Worm (Caenorhabditis elegans) whole organism, young adult: ENCODE measurements around the gene R02F2.1.
A peak's percentile ranks its signal among the peaks of the same experiment; 100 is the strongest.

Experiments
- C17E4.6 ChIP-seq: fragments of 200-800 bp; sonication (Bioruptor generic); IDR thresholded peaks from 2 replicates; pipeline ENCODE4 v1.3.6; 2022; ENCODE audit warnings: missing genetic modification reagents, missing genetic modification characterization, missing compliant biosample characterization
- F33H1.4 ChIP-seq: fragments of 200-800 bp; sonication (Bioruptor generic); IDR thresholded peaks from 2 replicates; pipeline ENCODE4 v1.3.6; 2022; ENCODE audit warnings: missing genetic modification reagents, missing genetic modification characterization, missing compliant biosample characterization
- F55B11.4 ChIP-seq: sonication (generic microtip); optimal IDR thresholded peaks from 2 replicates; lab custom pipeline; 2016; ENCODE audit warnings: missing compliant biosample characterization, missing genetic modification characterization, borderline replicate concordance; ENCODE audit not compliant: insufficient read depth
- F57A8.1 ChIP-seq: fragments of 200-800 bp; sonication (Bioruptor generic); optimal IDR thresholded peaks from 2 replicates; lab custom pipeline; 2018; ENCODE audit warnings: mild to moderate bottlenecking, missing genetic modification characterization, moderate library complexity, missing compliant biosample characterization
- K11D2.4 ChIP-seq: fragments of 200-800 bp; sonication (Bioruptor generic); IDR thresholded peaks from 2 replicates; pipeline ENCODE4 v1.3.6; 2022; ENCODE audit warnings: missing genetic modification reagents, missing genetic modification characterization, missing compliant biosample characterization
- K12H6.12 ChIP-seq: fragments of 200-800 bp; sonication (Bioruptor generic); optimal IDR thresholded peaks from 2 replicates; lab custom pipeline; 2018; ENCODE audit warnings: mild to moderate bottlenecking, missing genetic modification characterization, missing compliant biosample characterization
- T07F8.4 ChIP-seq: sonication (generic microtip); optimal IDR thresholded peaks from 2 replicates; lab custom pipeline; 2016; ENCODE audit warnings: mild to moderate bottlenecking, missing genetic modification characterization, moderate library complexity, missing compliant biosample characterization
- Y53F4B.3 ChIP-seq: fragments of 200-800 bp; sonication (Bioruptor generic); IDR thresholded peaks from 2 replicates; pipeline ENCODE4 v1.3.6; 2022; ENCODE audit warnings: missing genetic modification reagents, missing genetic modification characterization, missing compliant biosample characterization
- Y56A3A.18 ChIP-seq: fragments of 200-800 bp; sonication (Bioruptor generic); IDR thresholded peaks from 2 replicates; pipeline ENCODE4 v1.3.6; 2022; ENCODE audit warnings: missing genetic modification reagents, missing genetic modification characterization, missing compliant biosample characterization
- athp-1 ChIP-seq: sonication (generic microtip); optimal IDR thresholded peaks from 2 replicates; lab custom pipeline; 2017; ENCODE audit warnings: mild to moderate bottlenecking, missing genetic modification characterization, missing compliant biosample characterization
- attf-5 ChIP-seq: fragments of 200-800 bp; sonication (Bioruptor generic); optimal IDR thresholded peaks from 2 replicates; lab custom pipeline; 2018; ENCODE audit warnings: mild to moderate bottlenecking, missing genetic modification characterization, missing compliant biosample characterization
- bed-1 ChIP-seq: fragments of 200-800 bp; sonication (Bioruptor generic); IDR thresholded peaks from 2 replicates; pipeline ENCODE4 v1.3.6; 2022; ENCODE audit warnings: missing genetic modification reagents, missing genetic modification characterization, missing compliant biosample characterization
- ccch-3 ChIP-seq: fragments of 200-800 bp; sonication (Bioruptor generic); optimal IDR thresholded peaks from 2 replicates; lab custom pipeline; 2018; ENCODE audit warnings: mild to moderate bottlenecking, missing genetic modification characterization, missing compliant biosample characterization
- ceh-27 ChIP-seq: fragments of 200-800 bp; sonication (Bioruptor generic); optimal IDR thresholded peaks from 2 replicates; lab custom pipeline; 2018; ENCODE audit warnings: mild to moderate bottlenecking, missing genetic modification characterization, moderate library complexity, missing compliant biosample characterization
- ceh-79 ChIP-seq: sonication (generic microtip); optimal IDR thresholded peaks from 2 replicates; lab custom pipeline; 2017; ENCODE audit warnings: mild to moderate bottlenecking, missing genetic modification characterization, missing compliant biosample characterization
- ceh-91 ChIP-seq: fragments of 200-800 bp; sonication (Bioruptor generic); IDR thresholded peaks from 2 replicates; pipeline ENCODE4 v1.3.6; 2022; ENCODE audit warnings: missing genetic modification reagents, missing genetic modification characterization, missing compliant biosample characterization
- dpff-1 ChIP-seq: sonication (generic microtip); optimal IDR thresholded peaks from 2 replicates; lab custom pipeline; 2017; ENCODE audit warnings: mild to moderate bottlenecking, missing genetic modification characterization, missing compliant biosample characterization
- dpl-1 ChIP-seq: fragments of 150-350 bp; optimal IDR thresholded peaks from 2 replicates; lab custom pipeline; 2014; ENCODE audit warnings: missing biosample characterization, missing genetic modification reagents, missing genetic modification characterization
- efl-1 ChIP-seq: fragments of 150-350 bp; optimal IDR thresholded peaks from 2 replicates; lab custom pipeline; 2014; ENCODE audit warnings: missing biosample characterization, missing genetic modification reagents, missing genetic modification characterization
- egl-44 ChIP-seq: fragments of 200-800 bp; sonication (Bioruptor generic); IDR thresholded peaks from 2 replicates; pipeline ENCODE4 v1.3.6; 2022; ENCODE audit warnings: missing genetic modification reagents, missing genetic modification characterization, missing compliant biosample characterization
- ets-4 ChIP-seq: fragments of 200-800 bp; sonication (Bioruptor generic); optimal IDR thresholded peaks from 2 replicates; lab custom pipeline; 2018; ENCODE audit warnings: mild to moderate bottlenecking, missing genetic modification characterization, missing compliant biosample characterization
- him-1 ChIP-seq: sonication (generic microtip); optimal IDR thresholded peaks from 2 replicates; lab custom pipeline; 2016; ENCODE audit warnings: missing genotype, missing genetic modification reagents, missing genetic modification characterization, missing compliant biosample characterization
- hlh-26 ChIP-seq: fragments of 200-800 bp; sonication (Bioruptor generic); conservative IDR thresholded peaks from 2 replicates; pipeline ENCODE4 v1.3.6; 2022; ENCODE audit warnings: missing genetic modification reagents, missing genetic modification characterization, missing compliant biosample characterization
- hmg-20 ChIP-seq: fragments of 200-800 bp; sonication (Bioruptor generic); IDR thresholded peaks from 2 replicates; pipeline ENCODE4 v1.3.6; 2022; ENCODE audit warnings: missing genetic modification reagents, missing genetic modification characterization, missing compliant biosample characterization
- hrde-1 ChIP-seq: sonication (generic microtip); optimal IDR thresholded peaks from 2 replicates; lab custom pipeline; 2016; ENCODE audit warnings: missing genetic modification characterization, mild to moderate bottlenecking, missing compliant biosample characterization, moderate library complexity, missing genotype, missing genetic modification reagents, borderline replicate concordance
- let-526 ChIP-seq: fragments of 200-800 bp; sonication (Bioruptor generic); IDR thresholded peaks from 2 replicates; pipeline ENCODE4 v1.3.6; 2022; ENCODE audit warnings: missing genetic modification reagents, missing genetic modification characterization, missing compliant biosample characterization
- let-607 ChIP-seq, 2 experiments: fragments of 200-800 bp in 1 of 2; sonication (Bioruptor generic) in 1 of 2; sonication (generic microtip) in 1 of 2; optimal IDR thresholded peaks; 2 replicates each; lab custom pipeline; 2016 to 2018; ENCODE audit warnings: mild to moderate bottlenecking in 2 of 2, missing compliant biosample characterization in 2 of 2, missing genetic modification characterization in 2 of 2, moderate library complexity in 2 of 2, missing genotype in 1 of 2
- lin-40 ChIP-seq: sonication (generic microtip); optimal IDR thresholded peaks from 2 replicates; lab custom pipeline; 2016; ENCODE audit warnings: missing genetic modification characterization, mild to moderate bottlenecking, missing compliant biosample characterization, missing genotype, missing genetic modification reagents
- lsy-27 ChIP-seq: sonication (generic microtip); optimal IDR thresholded peaks from 2 replicates; lab custom pipeline; 2017; ENCODE audit warnings: missing genetic modification characterization, mild to moderate bottlenecking, missing compliant biosample characterization, antibody characterized with exemption, missing genotype, borderline replicate concordance; ENCODE audit not compliant: insufficient read depth
- madf-3 ChIP-seq: fragments of 200-800 bp; sonication (Bioruptor generic); IDR thresholded peaks from 2 replicates; pipeline ENCODE4 v1.3.6; 2022; ENCODE audit warnings: missing genetic modification reagents, missing genetic modification characterization, missing compliant biosample characterization
- mcd-1 ChIP-seq: fragments of 200-800 bp; sonication (Bioruptor generic); IDR thresholded peaks from 2 replicates; pipeline ENCODE4 v1.3.6; 2022; ENCODE audit warnings: missing genetic modification reagents, missing genetic modification characterization, missing compliant biosample characterization
- mes-4 ChIP-seq: sonication (generic microtip); optimal IDR thresholded peaks from 2 replicates; lab custom pipeline; 2016; ENCODE audit warnings: missing genotype, missing genetic modification characterization, missing compliant biosample characterization
- mxl-1 ChIP-seq: sonication (generic microtip); optimal IDR thresholded peaks from 2 replicates; lab custom pipeline; 2016; ENCODE audit warnings: missing genetic modification characterization, missing compliant biosample characterization
- nhr-120 ChIP-seq: fragments of 200-800 bp; sonication (Bioruptor generic); IDR thresholded peaks from 2 replicates; pipeline ENCODE4 v1.3.6; 2022; ENCODE audit warnings: missing genetic modification characterization, missing compliant biosample characterization
- nhr-179 ChIP-seq: sonication (generic microtip); optimal IDR thresholded peaks from 2 replicates; lab custom pipeline; 2016; ENCODE audit warnings: mild to moderate bottlenecking, missing genetic modification characterization, missing compliant biosample characterization
- nhr-90 ChIP-seq: sonication (generic microtip); optimal IDR thresholded peaks from 2 replicates; lab custom pipeline; 2016; ENCODE audit warnings: missing genotype, mild to moderate bottlenecking, missing genetic modification characterization, missing compliant biosample characterization
- repo-1 ChIP-seq: sonication (generic microtip); optimal IDR thresholded peaks from 2 replicates; lab custom pipeline; 2017; ENCODE audit warnings: mild to moderate bottlenecking, missing genetic modification characterization, missing compliant biosample characterization
- sea-2 ChIP-seq: fragments of 200-800 bp; sonication (Bioruptor generic); IDR thresholded peaks from 2 replicates; pipeline ENCODE4 v1.3.6; 2022; ENCODE audit warnings: missing genetic modification characterization, missing compliant biosample characterization
- snpc-1.1 ChIP-seq: sonication (generic microtip); optimal IDR thresholded peaks from 2 replicates; lab custom pipeline; 2017; ENCODE audit warnings: missing genetic modification characterization, mild to moderate bottlenecking, missing compliant biosample characterization, antibody characterized with exemption, moderate library complexity, missing genotype, missing genetic modification reagents; ENCODE audit not compliant: insufficient read depth
- snpc-1.3 ChIP-seq: sonication (generic microtip); optimal IDR thresholded peaks from 2 replicates; lab custom pipeline; 2017; ENCODE audit warnings: missing genetic modification characterization, mild to moderate bottlenecking, missing compliant biosample characterization, antibody characterized with exemption, moderate library complexity, missing genotype, missing genetic modification reagents; ENCODE audit not compliant: insufficient read depth
- snpc-4 ChIP-seq, 5 experiments: fragments of 150-350 bp in 1 of 5; sonication (generic microtip) in 4 of 5; optimal IDR thresholded peaks; 2 replicates each; lab custom pipeline; 2014 to 2018; ENCODE audit warnings: missing genetic modification characterization in 5 of 5, missing biosample characterization in 3 of 5, antibody characterized with exemption in 2 of 5, mild to moderate bottlenecking in 2 of 5, missing compliant biosample characterization in 2 of 5, missing genotype in 2 of 5, moderate library complexity in 2 of 5, missing genetic modification reagents in 1 of 5
- tbx-9 ChIP-seq: sonication (generic microtip); optimal IDR thresholded peaks from 2 replicates; lab custom pipeline; 2016; ENCODE audit warnings: borderline replicate concordance, missing genetic modification characterization, inconsistent platforms, missing compliant biosample characterization
- unc-62 ChIP-seq: fragments of 150-350 bp; optimal IDR thresholded peaks from 2 replicates; lab custom pipeline; 2014; ENCODE audit warnings: missing biosample characterization, missing genetic modification reagents, missing genetic modification characterization
- zfh-2 ChIP-seq: fragments of 200-800 bp; sonication (Bioruptor generic); conservative IDR thresholded peaks from 2 replicates; pipeline ENCODE4 v1.3.6; 2022; ENCODE audit warnings: missing genetic modification reagents, missing genetic modification characterization, missing compliant biosample characterization
- ztf-26 ChIP-seq: sonication (generic microtip); optimal IDR thresholded peaks from 2 replicates; lab custom pipeline; 2017; ENCODE audit warnings: missing genetic modification characterization, missing compliant biosample characterization

Gene R02F2.1

ce11 chrIII:5553098-5553497 is 51.4 kb downstream of the R02F2.1 start (continued):
- TF ChIP-seq snpc-4 (GFP tag; optimal IDR thresholded peaks at IDR 0.05; lab: Kevin White, UChicago): no peak
- no peak for TF ChIP-seq snpc-4 (tag; optimal IDR thresholded peaks at IDR 0.05; lab: Kevin White, UChicago)
- no peak for TF ChIP-seq mes-4
- TF ChIP-seq T07F8.4 (tag; lab: Kevin White, UChicago): no peak
- TF ChIP-seq ceh-79: no peak
- TF ChIP-seq tbx-9 (tag; lab: Kevin White, UChicago): no peak
- no peak for TF ChIP-seq madf-3
- no peak for TF ChIP-seq snpc-1.3 (tag; lab: Kevin White, UChicago)
- no peak for TF ChIP-seq sea-2 (GFP tag; lab: Robert Waterston, UW)
- TF ChIP-seq nhr-90 (tag; lab: Kevin White, UChicago): peak; percentile 53
- TF ChIP-seq hrde-1 (tag; lab: Kevin White, UChicago): no peak
- TF ChIP-seq dpl-1: no peak
- no peak for TF ChIP-seq athp-1 (tag; lab: Kevin White, UChicago)
- no peak for TF ChIP-seq nhr-120 (GFP tag; lab: Robert Waterston, UW)
- no peak for TF ChIP-seq nhr-179
- no peak for TF ChIP-seq Y56A3A.18 (GFP tag; lab: Robert Waterston, UW)
- no peak for TF ChIP-seq Y53F4B.3
- no peak for TF ChIP-seq him-1 (tag; lab: Kevin White, UChicago)
- no peak for TF ChIP-seq K11D2.4
- TF ChIP-seq repo-1 (tag; lab: Kevin White, UChicago): peak; percentile 19
- no peak for TF ChIP-seq ccch-3
- TF ChIP-seq dpff-1: no peak
- peak; percentile 26 for TF ChIP-seq lin-40 (tag; lab: Kevin White, UChicago)
- no peak for TF ChIP-seq ztf-26 (tag; lab: Kevin White, UChicago)
- no peak for TF ChIP-seq C17E4.6
- TF ChIP-seq mcd-1 (GFP tag; lab: Robert Waterston, UW): peak; percentile 23; the same call in 1 of the 2 replicates
- peak; percentile 90 for TF ChIP-seq unc-62 (GFP tag; lab: Kevin White, UChicago)
- TF ChIP-seq efl-1 (GFP tag; lab: Kevin White, UChicago): no peak
- TF ChIP-seq bed-1 (GFP tag; lab: Robert Waterston, UW): no peak
- TF ChIP-seq zfh-2 (GFP tag; lab: Robert Waterston, UW): no peak
- no peak for TF ChIP-seq F33H1.4 (GFP tag; lab: Robert Waterston, UW)

DNA sequence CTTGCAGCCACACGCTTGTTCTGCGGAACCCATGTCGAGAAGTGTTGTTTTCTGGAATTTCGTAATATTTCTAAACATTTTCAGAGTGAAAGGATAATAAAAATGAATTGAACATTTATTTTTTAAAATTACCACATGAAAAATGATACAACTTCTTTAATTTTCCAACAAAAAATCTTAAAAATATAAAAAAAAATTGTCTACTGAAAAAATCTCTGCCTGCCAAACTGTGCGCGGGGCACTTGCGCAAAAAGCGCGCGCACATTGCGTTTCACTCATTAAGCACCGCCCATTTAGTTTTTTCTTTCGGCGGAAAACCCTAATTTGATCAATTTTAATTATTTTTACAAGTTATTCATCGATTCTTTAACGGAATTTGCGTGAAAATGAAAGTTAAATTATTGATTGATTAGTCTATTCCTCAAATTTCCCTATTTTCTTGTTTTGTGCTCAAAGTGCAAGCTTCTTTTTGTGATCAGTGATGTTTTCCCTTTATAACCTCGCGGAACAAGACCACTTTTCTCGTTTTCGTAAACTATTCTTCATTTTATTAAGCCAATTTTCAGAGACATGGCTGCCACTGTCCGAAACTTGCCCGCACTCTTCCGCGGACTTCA is 53.3 kb downstream of the R02F2.1 start, which contains the start of the genes nmad-1 and hach-1:
Gene nmad-1 (minus strand): TSS at position 51 of the 617 bp plus-strand sequence.
Gene hach-1 (plus strand): TSS at position 567 of the 617 bp plus-strand sequence.
- TF ChIP-seq nhr-179 (no peak), T07F8.4 (tag; lab: Kevin White, UChicago) (no peak), K12H6.12 (tag; lab: Kevin White, UChicago) (no peak), let-526 (GFP tag; lab: Robert Waterston, UW) (no peak), efl-1 (GFP tag; lab: Kevin White, UChicago) (peak; percentile 36), hmg-20 (GFP tag; lab: Robert Waterston, UW) (no peak), repo-1 (tag; lab: Kevin White, UChicago) (no peak), ceh-27 (GFP tag; lab: Kevin White, UChicago) (peak; percentile 61), zfh-2 (GFP tag; lab: Robert Waterston, UW) (0 out of 2 replicates have a peak, but pooled peaks have one; percentile 10), him-1 (tag; lab: Kevin White, UChicago) (peak; percentile 5), let-607 (tag; optimal IDR thresholded peaks at IDR 0.05; lab: Kevin White, UChicago) (peak; percentile 14 to 58), ets-4 (GFP tag; lab: Kevin White, UChicago) (no peak), F55B11.4 (no peak), sea-2 (GFP tag; lab: Robert Waterston, UW) (no peak), mxl-1 (tag; lab: Kevin White, UChicago) (no peak), dpl-1 (no peak), mes-4 (no peak), snpc-1.1 (tag; lab: Kevin White, UChicago) (peak; percentile 71), ceh-91 (no peak), lsy-27 (no peak), attf-5 (GFP tag; lab: Kevin White, UChicago) (peak; percentile 78), egl-44 (GFP tag; lab: Robert Waterston, UW) (peak; percentile 57; the same call in 1 of the 2 replicates), hlh-26 (GFP tag; lab: Robert Waterston, UW) (no peak), F57A8.1 (no peak)
